Worm (Caenorhabditis elegans) whole organism, L4 larva: ENCODE results near the gene ins-22.

ENCODE experiments used
- ZK546.5 ChIP-seq, 2 experiments: sonication (generic microtip); optimal IDR thresholded peaks; 2 replicates each; lab custom pipeline; 2017; ENCODE audit warnings: missing biosample characterization in 2 of 2, missing genetic modification characterization in 2 of 2
- egl-27 ChIP-seq: sonication (generic microtip); optimal IDR thresholded peaks from 3 replicates; lab custom pipeline; 2017; ENCODE audit warnings: missing biosample characterization, missing genetic modification reagents, missing genetic modification characterization
- nhr-77 ChIP-seq: fragments of 150-350 bp; optimal IDR thresholded peaks from 2 replicates; lab custom pipeline; 2014; ENCODE audit warnings: missing biosample characterization, missing genetic modification characterization
- spr-3 ChIP-seq: fragments of 200-800 bp; sonication (Bioruptor generic); optimal IDR thresholded peaks from 2 replicates; lab custom pipeline; 2018; ENCODE audit warnings: mild to moderate bottlenecking, missing genetic modification characterization, missing compliant biosample characterization
- unc-62 ChIP-seq, 3 experiments: fragments of 150-350 bp in 1 of 3; sonication (generic microtip); optimal IDR thresholded peaks in 2 of 3; peaks in 1 of 3; 1 replicate in 1 of 3; 2 replicates in 2 of 3; lab custom pipeline; 2014 to 2017; ENCODE audit warnings: missing biosample characterization in 3 of 3, missing genetic modification characterization in 3 of 3, missing genetic modification reagents in 3 of 3, missing genotype in 1 of 3

DNA sequence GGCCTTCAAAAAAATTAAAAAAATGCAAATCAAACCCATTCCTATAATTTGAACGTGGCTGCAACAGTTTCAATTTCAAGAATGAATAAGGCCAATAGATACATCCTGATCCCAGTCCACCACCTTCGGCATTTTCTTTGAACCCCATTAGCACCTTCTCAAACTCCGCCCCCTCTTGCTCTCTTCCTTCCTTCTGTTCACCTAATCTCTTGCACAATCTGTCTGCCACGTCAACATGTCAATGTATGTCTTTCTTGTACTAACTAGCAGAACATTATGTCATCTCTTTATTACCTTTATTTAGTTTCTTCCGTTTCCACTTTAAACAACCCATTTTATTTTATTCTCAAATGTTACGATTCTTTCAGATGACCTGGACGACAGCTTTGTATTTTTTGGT, 32.6 kb upstream of the ins-22 start, which contains the start of gene C05B5.4:
- TF ChIP-seq spr-3 (no peak), egl-27 (no peak), unc-62 (GFP tag; optimal IDR thresholded peaks at IDR 0.05 in 1 of 2; lab: Kevin White, UChicago) (peak in 1 of 2 experiments; percentile 53), unc-62 (tag; optimal IDR thresholded peaks at IDR 0.05; lab: Kevin White, UChicago) (no peak), nhr-77 (tag; lab: Kevin White, UChicago) (no peak), ZK546.5 (tag; optimal IDR thresholded peaks at IDR 0.05; lab: Kevin White, UChicago) (no peak)
